Comparison of ENCODE assay signal across 5 fruit fly cellular contexts in the genomic region with DNA sequence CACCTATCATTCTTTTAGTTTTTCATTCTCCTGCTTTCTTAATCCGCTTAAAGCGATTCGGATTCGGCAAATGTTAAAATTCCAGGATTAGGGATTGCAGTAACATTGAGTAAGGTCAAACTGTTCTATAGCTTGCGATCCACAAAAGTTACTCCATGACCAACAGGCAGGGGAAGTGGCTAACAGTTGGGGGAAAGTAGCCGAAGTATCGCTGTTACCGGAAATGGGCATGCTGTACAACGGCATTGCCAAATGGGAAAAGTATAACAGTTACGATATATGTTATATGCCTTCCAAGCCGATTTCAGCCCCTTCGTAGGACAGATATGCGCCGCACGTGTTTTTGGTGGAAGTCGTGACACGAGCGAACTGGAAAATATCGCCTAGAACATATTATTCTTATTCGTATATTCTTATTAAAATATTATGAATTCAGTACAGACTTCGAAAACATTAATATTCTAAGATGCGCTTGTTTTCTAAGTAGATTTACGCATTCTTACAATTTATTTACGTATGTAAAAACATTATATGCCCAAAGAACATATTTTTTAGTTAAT.
TF ChIP-seq lines count a peak whose summit lies in the region.

No protein-coding gene starts in this region.

- TF ChIP-seq CTCF in whole organism, embryonic (GFP tag; optimal IDR thresholded peaks at IDR 0.05; lab: Kevin White, UChicago), result no peak

TF ChIP-seq in whole organism, adult, 20 proteins besides CTCF, POLR2A, EP300 and RAD21:
- TF ChIP-seq pad (GFP tag; optimal IDR thresholded peaks at IDR 0.05; lab: Kevin White, UChicago), result peak; percentile 96
- TF ChIP-seq kay (GFP tag; lab: Kevin White, UChicago; ENCODE audit: borderline replicate concordance), result no peak
- TF ChIP-seq CG7045 (GFP tag; optimal IDR thresholded peaks at IDR 0.05; lab: Kevin White, UChicago), result no peak

TF ChIP-seq in whole organism, embryonic, 481 proteins besides CTCF, POLR2A, EP300 and RAD21 (continues in another document):
- peak; percentile 18 for TF ChIP-seq HLHmδ (GFP tag; optimal IDR thresholded peaks at IDR 0.05; lab: Kevin White, UChicago)
- TF ChIP-seq crol (GFP tag; IDR thresholded peaks at IDR 0.05; lab: Robert Waterston, UW), result 0 out of 2 replicates have a peak, but pooled peaks have one; percentile 1
- TF ChIP-seq CG15073 (GFP tag; optimal IDR thresholded peaks at IDR 0.05; lab: Kevin White, UChicago), result no peak
- peak; percentile 77 for TF ChIP-seq Sry-β (GFP tag; optimal IDR thresholded peaks at IDR 0.05; lab: Kevin White, UChicago)
- TF ChIP-seq ems (GFP tag; optimal IDR thresholded peaks at IDR 0.05; lab: Kevin White, UChicago), result no peak
- TF ChIP-seq hb (GFP tag; IDR thresholded peaks at IDR 0.05; lab: Robert Waterston, UW; ENCODE audit: partially characterized antibody), result peak; percentile 47; the same call in 1 of the 3 replicates
- TF ChIP-seq CG30403 (GFP tag; optimal IDR thresholded peaks at IDR 0.05; lab: Kevin White, UChicago), result no peak
- TF ChIP-seq C15 (GFP tag; IDR thresholded peaks at IDR 0.05; lab: Robert Waterston, UW), result no peak
- no peak for TF ChIP-seq Hr78 (GFP tag; optimal IDR thresholded peaks at IDR 0.05; lab: Kevin White, UChicago)
- TF ChIP-seq inv (GFP tag; IDR thresholded peaks at IDR 0.05; lab: Robert Waterston, UW; ENCODE audit: partially characterized antibody), result peak; percentile 32; the same call in 1 of the 2 replicates
- no peak for TF ChIP-seq sisA (GFP tag; IDR thresholded peaks at IDR 0.05; lab: Robert Waterston, UW)
- TF ChIP-seq CG11398 (GFP tag; optimal IDR thresholded peaks at IDR 0.05; lab: Kevin White, UChicago), result no peak
- TF ChIP-seq danr (GFP tag; IDR thresholded peaks at IDR 0.05; lab: Robert Waterston, UW), result no peak
- TF ChIP-seq vvl (GFP tag; IDR thresholded peaks at IDR 0.05; lab: Robert Waterston, UW), result no peak
- TF ChIP-seq Dll (GFP tag; IDR thresholded peaks at IDR 0.05; lab: Robert Waterston, UW; ENCODE audit: partially characterized antibody), result peak; percentile 81
- TF ChIP-seq stwl (tag; optimal IDR thresholded peaks at IDR 0.05; lab: Kevin White, UChicago), result peak; percentile 18
- no peak for TF ChIP-seq pros (GFP tag; optimal IDR thresholded peaks at IDR 0.05; lab: Kevin White, UChicago)
- TF ChIP-seq Doc3 (GFP tag; IDR thresholded peaks at IDR 0.05; lab: Robert Waterston, UW; ENCODE audit: partially characterized antibody), result peak; percentile 51; the same call in 2 of the 3 replicates

TF ChIP-seq in whole organism, prepupa, 60 proteins besides CTCF, POLR2A, EP300 and RAD21:
- TF ChIP-seq Eip78C (GFP tag; lab: Kevin White, UChicago), result peak; percentile 37
- no peak for TF ChIP-seq CG9139 (GFP tag; optimal IDR thresholded peaks at IDR 0.05; lab: Kevin White, UChicago)
- TF ChIP-seq Sox102F (GFP tag; optimal IDR thresholded peaks at IDR 0.05; lab: Kevin White, UChicago), result no peak
- TF ChIP-seq Gug (GFP tag; IDR thresholded peaks at IDR 0.05; lab: Robert Waterston, UW), result no peak
- no peak for TF ChIP-seq Sox14 (GFP tag; optimal IDR thresholded peaks at IDR 0.05; lab: Kevin White, UChicago)

TF ChIP-seq in whole organism, pupa, 21 proteins besides CTCF, POLR2A, EP300 and RAD21:
- TF ChIP-seq CG4496 (GFP tag; IDR thresholded peaks at IDR 0.05; lab: Robert Waterston, UW), result 0 out of 3 replicates have a peak, but pooled peaks have one; percentile 45
- TF ChIP-seq CG12605 (GFP tag; IDR thresholded peaks at IDR 0.05; lab: Robert Waterston, UW), result no peak

TF ChIP-seq in whole organism, wandering third instar larva, 38 proteins besides CTCF, POLR2A, EP300 and RAD21:
- peak; percentile 18 for TF ChIP-seq woc (GFP tag; optimal IDR thresholded peaks at IDR 0.05; lab: Kevin White, UChicago)
- TF ChIP-seq Myc (optimal IDR thresholded peaks at IDR 0.05; lab: Kevin White, UChicago), result peak; percentile 40
- TF ChIP-seq CG9705 (GFP tag; optimal IDR thresholded peaks at IDR 0.05; lab: Kevin White, UChicago), result no peak
